Worm (Caenorhabditis elegans): Measurements from ENCODE around the gene dsc-1.

DNA sequence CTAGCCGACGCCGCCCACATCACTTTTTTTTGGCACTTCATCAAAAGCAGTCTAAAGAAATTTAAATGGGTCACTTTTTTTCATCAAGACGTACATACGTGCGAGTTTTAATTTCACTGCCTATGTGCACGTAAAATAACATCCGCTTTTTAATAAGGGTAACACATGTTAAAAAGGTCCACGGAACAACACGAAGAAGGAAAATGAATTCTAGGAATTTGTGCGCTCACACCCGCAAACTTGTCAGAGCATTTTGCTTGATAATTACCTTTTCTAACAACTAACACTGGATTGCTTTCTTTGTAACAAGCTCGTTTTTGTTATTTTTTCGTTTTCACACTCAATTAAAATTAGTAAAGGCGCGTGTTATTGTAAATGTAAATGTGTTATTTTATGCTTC lies 25.9 kb downstream of the dsc-1 start:
- no peak for TF ChIP-seq him-1 (tag; optimal IDR thresholded peaks at IDR 0.05)
- TF ChIP-seq W03F9.2 (tag; optimal IDR thresholded peaks at IDR 0.05) = no peak
- no peak for TF ChIP-seq dao-5 (tag; optimal IDR thresholded peaks at IDR 0.05)
